Worm (Caenorhabditis elegans): ENCODE data around the gene sucl-1.

DNA sequence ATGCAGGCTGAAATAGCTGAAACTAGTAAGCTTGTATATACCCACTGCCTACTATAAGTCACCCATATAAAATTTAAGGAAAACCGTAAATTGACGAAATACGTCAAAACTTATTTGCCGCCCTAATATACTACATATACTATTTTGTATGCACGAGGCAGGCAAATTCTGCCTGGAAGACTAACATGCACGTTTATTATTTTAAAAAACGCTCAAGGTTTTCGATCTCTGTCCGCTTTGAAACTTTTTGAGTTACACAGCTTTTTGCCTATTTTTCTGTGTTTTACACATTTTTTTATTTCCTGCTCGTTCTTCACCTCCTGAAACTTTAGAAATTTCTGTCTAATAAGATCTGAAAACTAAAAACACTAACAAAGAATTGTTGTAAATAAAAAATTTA is 10.6 kb upstream of the sucl-1 start:
- TF ChIP-seq unc-62 (GFP tag; optimal IDR thresholded peaks at IDR 0.05) (no peak), nhr-77 (tag; optimal IDR thresholded peaks at IDR 0.05) (no peak), egl-27 (tag; optimal IDR thresholded peaks at IDR 0.05) (no peak), ceh-82 (tag; optimal IDR thresholded peaks at IDR 0.05) (no peak)
